Worm (Caenorhabditis elegans) whole organism, late embryonic: ENCODE measurements around the gene srxa-13.

Experiments
- C08G9.2 ChIP-seq: sonication (generic microtip); optimal IDR thresholded peaks from 2 replicates; lab custom pipeline; 2016; ENCODE audit warnings: mild to moderate bottlenecking, missing genetic modification characterization, moderate library complexity, missing compliant biosample characterization
- C38D4.7 ChIP-seq: fragments of 200-800 bp; sonication (Bioruptor generic); optimal IDR thresholded peaks from 2 replicates; lab custom pipeline; 2018; ENCODE audit warnings: mild to moderate bottlenecking, missing genetic modification characterization, moderate library complexity, missing compliant biosample characterization
- T23F11.4 ChIP-seq: fragments of 200-800 bp; sonication (Bioruptor generic); optimal IDR thresholded peaks from 2 replicates; lab custom pipeline; 2018; ENCODE audit warnings: mild to moderate bottlenecking, missing genetic modification characterization, missing compliant biosample characterization
- ama-1 ChIP-seq: fragments of 150-350 bp; optimal IDR thresholded peaks from 2 replicates; lab custom pipeline; 2014
- ceh-14 ChIP-seq: sonication (generic microtip); optimal IDR thresholded peaks from 2 replicates; lab custom pipeline; 2016; ENCODE audit warnings: missing genotype, missing genetic modification characterization, missing compliant biosample characterization
- ceh-2 ChIP-seq: sonication (generic microtip); optimal IDR thresholded peaks from 2 replicates; lab custom pipeline; 2016; ENCODE audit warnings: missing genotype, missing genetic modification characterization, missing compliant biosample characterization
- ceh-24 ChIP-seq: sonication (generic microtip); optimal IDR thresholded peaks from 2 replicates; lab custom pipeline; 2016; ENCODE audit warnings: mild to moderate bottlenecking, missing genetic modification characterization, missing compliant biosample characterization
- ceh-34 ChIP-seq: sonication (generic microtip); optimal IDR thresholded peaks from 2 replicates; lab custom pipeline; 2016; ENCODE audit warnings: mild to moderate bottlenecking, missing genetic modification characterization, missing compliant biosample characterization
- ceh-45 ChIP-seq: fragments of 200-800 bp; sonication (Bioruptor generic); IDR thresholded peaks from 2 replicates; pipeline ENCODE4 v1.3.6; 2022; ENCODE audit warnings: missing genetic modification reagents, missing genetic modification characterization, missing compliant biosample characterization
- ceh-48 ChIP-seq: sonication (generic microtip); optimal IDR thresholded peaks from 2 replicates; lab custom pipeline; 2016; ENCODE audit warnings: missing genetic modification characterization, inconsistent platforms, missing compliant biosample characterization
- ceh-9 ChIP-seq: sonication (generic microtip); optimal IDR thresholded peaks from 2 replicates; lab custom pipeline; 2016; ENCODE audit warnings: mild to moderate bottlenecking, missing genetic modification characterization, inconsistent platforms, missing compliant biosample characterization
- elt-4 ChIP-seq: sonication (generic microtip); optimal IDR thresholded peaks from 2 replicates; lab custom pipeline; 2016; ENCODE audit warnings: missing genetic modification characterization, missing compliant biosample characterization
- ets-4 ChIP-seq: sonication (generic microtip); optimal IDR thresholded peaks from 2 replicates; lab custom pipeline; 2016; ENCODE audit warnings: missing genetic modification characterization, missing compliant biosample characterization
- fax-1 ChIP-seq: sonication (generic microtip); optimal IDR thresholded peaks from 2 replicates; lab custom pipeline; 2016; ENCODE audit warnings: missing genotype, missing genetic modification characterization, missing compliant biosample characterization
- fkh-6 ChIP-seq: sonication (generic microtip); optimal IDR thresholded peaks from 2 replicates; lab custom pipeline; 2016; ENCODE audit warnings: missing genetic modification characterization, missing compliant biosample characterization
- hlh-13 ChIP-seq: fragments of 200-800 bp; sonication (Bioruptor generic); optimal IDR thresholded peaks from 2 replicates; lab custom pipeline; 2018; ENCODE audit warnings: mild to moderate bottlenecking, missing genetic modification characterization, missing compliant biosample characterization
- lim-6 ChIP-seq: sonication (generic microtip); optimal IDR thresholded peaks from 2 replicates; lab custom pipeline; 2016; ENCODE audit warnings: missing genetic modification characterization, missing compliant biosample characterization
- madf-2 ChIP-seq: sonication (generic microtip); optimal IDR thresholded peaks from 2 replicates; lab custom pipeline; 2017; ENCODE audit warnings: missing genetic modification characterization, missing compliant biosample characterization
- nfya-1 ChIP-seq: sonication (generic microtip); optimal IDR thresholded peaks from 2 replicates; lab custom pipeline; 2017; ENCODE audit warnings: missing genetic modification characterization, mild to moderate bottlenecking, missing compliant biosample characterization, antibody characterized with exemption, moderate library complexity
- nhr-11 ChIP-seq: fragments of 150-350 bp; optimal IDR thresholded peaks from 2 replicates; lab custom pipeline; 2014; ENCODE audit warnings: missing biosample characterization, missing genetic modification characterization
- nhr-232 ChIP-seq: sonication (generic microtip); optimal IDR thresholded peaks from 2 replicates; lab custom pipeline; 2016; ENCODE audit warnings: missing genetic modification characterization, missing compliant biosample characterization
- odd-2 ChIP-seq: sonication (generic microtip); optimal IDR thresholded peaks from 2 replicates; lab custom pipeline; 2017; ENCODE audit warnings: antibody characterized with exemption, mild to moderate bottlenecking, missing genetic modification characterization, missing compliant biosample characterization
- pag-3 ChIP-seq: sonication (generic microtip); optimal IDR thresholded peaks from 2 replicates; lab custom pipeline; 2016; ENCODE audit warnings: missing compliant biosample characterization, missing genetic modification characterization, borderline replicate concordance
- pat-9 ChIP-seq: fragments of 200-800 bp; sonication (Bioruptor generic); optimal IDR thresholded peaks from 2 replicates; lab custom pipeline; 2018; ENCODE audit warnings: mild to moderate bottlenecking, missing genetic modification characterization, moderate library complexity, missing compliant biosample characterization
- pha-2 ChIP-seq: sonication (generic microtip); optimal IDR thresholded peaks from 2 replicates; lab custom pipeline; 2017; ENCODE audit warnings: mild to moderate bottlenecking, missing genetic modification characterization, missing compliant biosample characterization
- pqm-1 ChIP-seq: sonication (generic microtip); optimal IDR thresholded peaks from 2 replicates; lab custom pipeline; 2016; ENCODE audit warnings: missing genetic modification characterization, missing compliant biosample characterization
- rnt-1 ChIP-seq: sonication (generic microtip); optimal IDR thresholded peaks from 2 replicates; lab custom pipeline; 2016; ENCODE audit warnings: missing genetic modification characterization, missing compliant biosample characterization
- sox-2 ChIP-seq: fragments of 200-800 bp; sonication (Bioruptor generic); IDR thresholded peaks from 2 replicates; pipeline ENCODE4 v1.3.6; 2022; ENCODE audit warnings: missing genetic modification reagents, missing genetic modification characterization, missing compliant biosample characterization
- syd-9 ChIP-seq: sonication (generic microtip); optimal IDR thresholded peaks from 2 replicates; lab custom pipeline; 2016; ENCODE audit warnings: mild to moderate bottlenecking, missing genetic modification characterization, moderate library complexity, missing compliant biosample characterization
- tbx-2 ChIP-seq: sonication (generic microtip); optimal IDR thresholded peaks from 2 replicates; lab custom pipeline; 2016; ENCODE audit warnings: missing genetic modification characterization, missing compliant biosample characterization
- tbx-7 ChIP-seq: sonication (generic microtip); optimal IDR thresholded peaks from 2 replicates; lab custom pipeline; 2016; ENCODE audit warnings: missing genotype, missing genetic modification characterization, missing compliant biosample characterization
- ttx-3 ChIP-seq: sonication (generic microtip); optimal IDR thresholded peaks from 2 replicates; lab custom pipeline; 2016; ENCODE audit warnings: missing genetic modification reagents, missing genetic modification characterization, missing compliant biosample characterization
- unc-3 ChIP-seq, 2 experiments: fragments of 200-800 bp in 1 of 2; sonication (Bioruptor generic) in 1 of 2; sonication (generic microtip) in 1 of 2; conservative IDR thresholded peaks in 1 of 2; optimal IDR thresholded peaks in 1 of 2; 2 replicates each; pipeline versions ENCODE4 v1.3.6 to Lab custom; 2016 to 2022; ENCODE audit warnings: missing compliant biosample characterization in 2 of 2, missing genetic modification characterization in 2 of 2, missing genetic modification reagents in 1 of 2
- unc-42 ChIP-seq: sonication (generic microtip); optimal IDR thresholded peaks from 2 replicates; lab custom pipeline; 2016; ENCODE audit warnings: missing genotype, missing genetic modification characterization, missing compliant biosample characterization
- unc-55 ChIP-seq: sonication (generic microtip); optimal IDR thresholded peaks from 2 replicates; lab custom pipeline; 2017; ENCODE audit warnings: missing biosample characterization, missing genetic modification reagents, missing genetic modification characterization
- unc-86 ChIP-seq: sonication (generic microtip); optimal IDR thresholded peaks from 2 replicates; lab custom pipeline; 2016; ENCODE audit warnings: missing genetic modification characterization, missing compliant biosample characterization

The srxa-13 gene

DNA sequence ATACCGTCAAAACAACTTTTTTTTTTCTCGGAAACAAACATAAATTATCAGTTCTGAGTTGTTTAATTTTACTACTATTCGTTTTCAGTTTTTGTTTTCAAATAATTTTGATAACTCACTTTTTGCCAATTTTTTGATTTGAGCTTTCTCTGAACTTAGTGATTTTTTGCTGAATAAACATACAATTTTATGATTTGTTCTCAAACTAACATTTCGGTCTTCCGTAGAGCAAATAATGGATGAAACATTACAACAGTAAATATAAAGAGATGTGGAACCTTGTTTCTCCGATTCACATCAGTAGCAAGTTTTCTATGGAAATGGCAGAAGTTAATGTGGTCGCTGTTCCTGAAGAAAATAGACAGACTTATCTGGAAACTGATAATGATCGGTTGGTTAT is 20.1 kb downstream of the srxa-13 start, which contains the start of gene R10D12.7:
R10D12.7 (plus strand) TSS at position 301 of the 400 bp plus-strand sequence.
- TF ChIP-seq syd-9 (tag; lab: Kevin White, UChicago), result no peak
- TF ChIP-seq C38D4.7 (GFP tag; lab: Kevin White, UChicago), result no peak
- TF ChIP-seq nhr-232 (tag; lab: Kevin White, UChicago), result no peak
- TF ChIP-seq ceh-2, result no peak
- TF ChIP-seq unc-86 (tag; lab: Kevin White, UChicago), result no peak
- TF ChIP-seq lim-6 (tag; lab: Kevin White, UChicago), result no peak
- TF ChIP-seq pqm-1 (tag; lab: Kevin White, UChicago), result no peak
- TF ChIP-seq unc-42 (tag; lab: Kevin White, UChicago), result no peak
- no peak for TF ChIP-seq rnt-1
- TF ChIP-seq ets-4 (tag; lab: Kevin White, UChicago), result no peak
- no peak for TF ChIP-seq tbx-7 (tag; lab: Kevin White, UChicago)
- TF ChIP-seq fkh-6, result no peak
- TF ChIP-seq nhr-11 (tag; lab: Kevin White, UChicago), result no peak
- TF ChIP-seq sox-2 (GFP tag; lab: Robert Waterston, UW), result no peak
- TF ChIP-seq ceh-24, result no peak
- no peak for TF ChIP-seq nfya-1 (tag; lab: Kevin White, UChicago)
- no peak for TF ChIP-seq unc-3 (GFP tag; conservative IDR thresholded peaks at IDR 0.05; lab: Robert Waterston, UW)
- TF ChIP-seq unc-3 (tag; optimal IDR thresholded peaks at IDR 0.05; lab: Kevin White, UChicago), result no peak
- no peak for TF ChIP-seq ama-1 (lab: Kevin White, UChicago)
- no peak for TF ChIP-seq unc-55 (GFP tag; lab: Kevin White, UChicago)
- no peak for TF ChIP-seq tbx-2 (tag; lab: Kevin White, UChicago)

DNA sequence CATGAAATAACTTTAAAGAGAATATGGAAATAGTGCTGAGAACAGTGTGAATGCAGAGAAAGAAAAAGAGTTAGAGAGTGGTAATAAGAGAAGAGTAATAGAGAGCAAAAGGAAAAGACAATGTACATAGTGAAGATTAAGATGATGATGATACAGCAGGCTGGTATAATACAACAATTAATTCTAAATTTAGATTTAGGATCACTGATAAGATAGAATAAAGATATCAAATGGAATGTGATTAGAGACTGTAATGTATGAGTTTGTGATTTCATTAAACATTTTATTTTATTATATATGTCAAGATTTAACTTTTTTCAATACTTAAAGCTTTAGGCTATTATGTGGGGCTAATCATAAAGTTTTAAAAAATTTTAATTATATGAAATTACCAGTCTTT is 23.6 kb downstream of the srxa-13 start, which contains the start of gene R10D12.8:
R10D12.8 (minus strand) TSS at position 101 of the 400 bp plus-strand sequence.
- TF ChIP-seq hlh-13, result no peak
- no peak for TF ChIP-seq fkh-6
- no peak for TF ChIP-seq unc-55 (GFP tag; lab: Kevin White, UChicago)
- no peak for TF ChIP-seq unc-86 (tag; lab: Kevin White, UChicago)
- TF ChIP-seq ama-1 (lab: Kevin White, UChicago), result no peak
- no peak for TF ChIP-seq sox-2 (GFP tag; lab: Robert Waterston, UW)
- no peak for TF ChIP-seq C38D4.7 (GFP tag; lab: Kevin White, UChicago)
- TF ChIP-seq elt-4 (tag; lab: Kevin White, UChicago), result no peak
- no peak for TF ChIP-seq pha-2 (tag; lab: Kevin White, UChicago)
- no peak for TF ChIP-seq ceh-9 (tag; lab: Kevin White, UChicago)
- TF ChIP-seq ceh-45 (GFP tag; lab: Robert Waterston, UW), result no peak
- no peak for TF ChIP-seq odd-2 (tag; lab: Kevin White, UChicago)
- TF ChIP-seq C08G9.2 (tag; lab: Kevin White, UChicago), result no peak
- TF ChIP-seq ceh-48 (tag; lab: Kevin White, UChicago), result no peak

DNA sequence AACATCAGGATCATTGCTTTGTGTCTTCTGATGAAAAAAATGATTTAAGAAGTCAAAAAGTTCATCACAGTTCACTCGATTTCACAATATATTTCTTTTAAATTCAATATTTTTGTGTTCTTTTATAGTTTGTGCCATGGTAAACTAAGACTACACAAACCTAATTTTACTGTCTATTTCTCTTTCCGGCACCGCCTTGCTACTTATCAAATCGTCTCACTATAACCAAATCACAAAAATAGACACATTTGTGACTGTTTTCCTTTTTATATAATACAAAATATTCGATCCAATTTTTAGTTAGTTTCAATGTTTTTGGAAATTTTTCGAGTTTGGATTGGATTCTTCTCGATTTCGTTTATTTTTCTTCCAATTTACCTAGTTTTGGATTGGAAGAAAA is 24.5 kb downstream of the srxa-13 start, which contains the start of gene swt-6:
swt-6 (plus strand) TSS at position 301 of the 400 bp plus-strand sequence.
- TF ChIP-seq pat-9 (tag; lab: Kevin White, UChicago), result no peak
- no peak for TF ChIP-seq ttx-3
- no peak for TF ChIP-seq madf-2
- TF ChIP-seq rnt-1, result no peak
- no peak for TF ChIP-seq nhr-232 (tag; lab: Kevin White, UChicago)
- TF ChIP-seq T23F11.4 (GFP tag; lab: Kevin White, UChicago), result no peak
- TF ChIP-seq pag-3 (tag; lab: Kevin White, UChicago), result no peak
- no peak for TF ChIP-seq ceh-34 (tag; lab: Kevin White, UChicago)
- TF ChIP-seq odd-2 (tag; lab: Kevin White, UChicago), result no peak
- TF ChIP-seq ceh-14 (tag; lab: Kevin White, UChicago), result no peak
- no peak for TF ChIP-seq fax-1 (tag; lab: Kevin White, UChicago)
